Worm (Caenorhabditis elegans): ENCODE data around the gene pes-8.
"Not testable (repeated sequence)": the region's sequence is repeated elsewhere in the genome, so short reads cannot be mapped to it uniquely, and the experiment has no call there.

The pes-8 gene

ce11 chrX:9251488-9251887, at the start of gene pes-8:
pes-8 (plus strand) TSS chrX:9251788.
- no peak for TF ChIP-seq tbx-8 (GFP tag; optimal IDR thresholded peaks at IDR 0.05)
- no peak for TF ChIP-seq hlh-1 (tag; optimal IDR thresholded peaks at IDR 0.05)
- no peak for TF ChIP-seq mep-1 (tag; optimal IDR thresholded peaks at IDR 0.05)
- no peak for TF ChIP-seq sptf-1 (tag; optimal IDR thresholded peaks at IDR 0.05)
- no peak for TF ChIP-seq ceh-83 (GFP tag; optimal IDR thresholded peaks at IDR 0.05)
- TF ChIP-seq unc-62 (GFP tag; optimal IDR thresholded peaks at IDR 0.05) = no peak
- no peak for TF ChIP-seq ces-1 (GFP tag; optimal IDR thresholded peaks at IDR 0.05)
- no peak for TF ChIP-seq lin-13 (tag; optimal IDR thresholded peaks at IDR 0.05)
- no peak for TF ChIP-seq nhr-28 (tag; optimal IDR thresholded peaks at IDR 0.05)
- TF ChIP-seq bed-3 (GFP tag; optimal IDR thresholded peaks at IDR 0.05) = no peak
- no peak for TF ChIP-seq blmp-1 (tag; optimal IDR thresholded peaks at IDR 0.05)
- no peak for TF ChIP-seq nhr-237 (tag; optimal IDR thresholded peaks at IDR 0.05)
- TF ChIP-seq elt-3 (tag; optimal IDR thresholded peaks at IDR 0.05) = no peak
- TF ChIP-seq ceh-39 (tag; optimal IDR thresholded peaks at IDR 0.05) = no peak
- no peak for TF ChIP-seq zip-8 (tag; optimal IDR thresholded peaks at IDR 0.05)
- TF ChIP-seq M03D4.4 (tag; optimal IDR thresholded peaks at IDR 0.05) = no peak
- TF ChIP-seq pha-4 (tag; optimal IDR thresholded peaks at IDR 0.05) = no peak
- TF ChIP-seq nhr-2 (tag; optimal IDR thresholded peaks at IDR 0.05) = no peak
- no peak for TF ChIP-seq unc-120 (tag; optimal IDR thresholded peaks at IDR 0.05; ENCODE audit: poor library complexity, severe bottlenecking)
- TF ChIP-seq lin-32 (GFP tag; optimal IDR thresholded peaks at IDR 0.05) = no peak

- TF ChIP-seq ceh-83 (GFP tag; optimal IDR thresholded peaks at IDR 0.05); zip-8 (tag; optimal IDR thresholded peaks at IDR 0.05); lin-13 (tag; optimal IDR thresholded peaks at IDR 0.05): not testable (repeated sequence)
Observed at ce11 chrX:9203468-9203867, 48.1 kb upstream of the pes-8 start, which contains the start of gene crb-3. crb-3 (plus strand) TSS chrX:9203768.

ce11 chrX:9204986-9205385, 46.6 kb upstream of the pes-8 start:
- TF ChIP-seq elt-1 (tag; optimal IDR thresholded peaks at IDR 0.05; ENCODE audit: borderline replicate concordance, insufficient read depth) (no peak), lin-32 (GFP tag; optimal IDR thresholded peaks at IDR 0.05) (no peak), mab-5 (tag; optimal IDR thresholded peaks at IDR 0.05) (no peak), flh-1 (GFP tag; optimal IDR thresholded peaks at IDR 0.05) (no peak), pha-4 (tag; optimal IDR thresholded peaks at IDR 0.05) (no peak), M03D4.4 (tag; optimal IDR thresholded peaks at IDR 0.05) (no peak), cnd-1 (tag; optimal IDR thresholded peaks at IDR 0.05) (no peak), unc-62 (GFP tag; optimal IDR thresholded peaks at IDR 0.05) (no peak)

DNA sequence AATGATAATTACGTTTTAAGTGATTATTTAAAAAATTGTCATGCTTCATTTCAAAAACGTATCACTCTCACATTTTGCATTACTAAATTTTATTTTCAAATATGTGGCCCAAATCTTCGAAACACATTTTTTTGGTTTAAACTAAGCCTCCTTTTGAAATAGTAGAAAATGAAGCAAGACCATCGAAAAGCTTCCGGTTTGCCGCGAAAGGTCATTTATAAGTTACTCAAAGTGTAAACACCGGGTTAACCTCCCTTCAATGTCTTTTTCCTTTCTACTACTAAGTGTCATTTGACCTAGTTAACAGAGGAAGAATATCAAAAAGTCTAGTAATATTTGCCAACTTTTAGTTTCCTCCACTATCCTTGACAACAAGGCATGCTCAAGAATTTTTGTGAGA, 44.9 kb upstream of the pes-8 start:
- no peak for TF ChIP-seq ztf-11 (tag; optimal IDR thresholded peaks at IDR 0.05)

ce11 chrX:9208492-9208891, 43.1 kb upstream of the pes-8 start:
- TF ChIP-seq ceh-43 (GFP tag; optimal IDR thresholded peaks at IDR 0.05) (no peak), nhr-237 (tag; optimal IDR thresholded peaks at IDR 0.05) (no peak), cnd-1 (tag; optimal IDR thresholded peaks at IDR 0.05) (no peak), unc-39 (tag; optimal IDR thresholded peaks at IDR 0.05) (no peak), lin-32 (GFP tag; optimal IDR thresholded peaks at IDR 0.05) (no peak), M03D4.4 (tag; optimal IDR thresholded peaks at IDR 0.05) (no peak), nhr-12 (tag; optimal IDR thresholded peaks at IDR 0.05) (no peak)

ce11 chrX:9208933-9209332, 42.7 kb upstream of the pes-8 start:
- TF ChIP-seq lsy-2 (tag; optimal IDR thresholded peaks at IDR 0.05) = no peak
- TF ChIP-seq drap-1 (GFP tag; optimal IDR thresholded peaks at IDR 0.05) = no peak
- TF ChIP-seq snpc-4 (tag; optimal IDR thresholded peaks at IDR 0.05) = no peak
- TF ChIP-seq nhr-2 (tag; optimal IDR thresholded peaks at IDR 0.05) = no peak
- TF ChIP-seq nhr-237 (tag; optimal IDR thresholded peaks at IDR 0.05) = no peak
- no peak for TF ChIP-seq nhr-12 (tag; optimal IDR thresholded peaks at IDR 0.05)
- no peak for TF ChIP-seq mls-2 (tag; optimal IDR thresholded peaks at IDR 0.05)
- TF ChIP-seq ceh-39 (tag; optimal IDR thresholded peaks at IDR 0.05) = no peak
- TF ChIP-seq ztf-11 (tag; optimal IDR thresholded peaks at IDR 0.05) = no peak
- TF ChIP-seq mep-1 (tag; optimal IDR thresholded peaks at IDR 0.05) = no peak

All from whole organism, mixed stage, embryonic.